Worm (Caenorhabditis elegans): ENCODE measurements around the gene lron-3.

Gene lron-3

DNA sequence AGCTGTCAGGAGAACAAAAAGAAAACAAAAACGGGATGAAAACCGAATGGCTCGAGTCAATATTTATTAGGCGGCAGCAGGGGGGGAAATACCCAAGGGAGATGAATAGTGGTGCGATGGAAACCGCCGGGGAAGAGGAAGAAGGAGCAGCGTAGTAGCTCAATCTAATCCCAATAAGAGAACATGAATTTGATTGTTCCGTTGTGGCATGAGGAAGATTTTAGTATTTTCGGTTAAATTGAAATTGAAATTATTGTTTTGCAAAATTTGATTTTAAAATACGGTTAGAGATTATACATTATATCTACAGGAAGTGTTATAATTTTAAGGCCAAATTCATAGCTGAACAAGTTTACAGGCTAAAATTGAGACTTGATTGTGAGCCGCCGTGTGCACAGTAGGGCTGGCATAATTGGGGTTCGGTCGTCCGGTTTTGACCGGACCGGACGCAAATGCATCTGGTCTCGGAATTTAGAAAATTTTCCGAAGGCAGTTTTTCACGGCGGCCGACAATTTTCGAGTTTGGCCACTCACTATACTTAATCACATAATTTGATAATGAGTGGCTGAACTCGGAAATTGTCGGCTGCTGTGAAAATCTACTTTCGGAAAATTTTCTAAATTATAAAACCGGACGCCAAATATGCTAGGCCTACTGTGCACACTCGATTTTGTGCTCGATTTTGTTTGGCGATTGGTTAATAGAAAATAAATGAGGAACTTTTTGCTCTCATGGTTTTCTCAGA lies 5.6 kb downstream of the lron-3 start:
- TF ChIP-seq hmg-1.2 (GFP tag; IDR thresholded peaks at IDR 0.05) = 0 out of 2 replicates have a peak, but pooled peaks have one; percentile 4
- TF ChIP-seq F22D6.2 (tag; optimal IDR thresholded peaks at IDR 0.05) = no peak
- TF ChIP-seq repo-1 (tag; optimal IDR thresholded peaks at IDR 0.05) = no peak
- no peak for TF ChIP-seq snpc-1.3 (tag; optimal IDR thresholded peaks at IDR 0.05; ENCODE audit: insufficient read depth)
- TF ChIP-seq unc-62 (GFP tag; optimal IDR thresholded peaks at IDR 0.05) = no peak
- no peak for TF ChIP-seq F49E8.2 (tag; optimal IDR thresholded peaks at IDR 0.05; ENCODE audit: insufficient read depth)
- TF ChIP-seq snpc-4 (GFP tag; optimal IDR thresholded peaks at IDR 0.05) = peak; percentile 24
- peak in 3 of 4 experiments; percentile 26 to 89 (median 83) for TF ChIP-seq snpc-4 (tag; optimal IDR thresholded peaks at IDR 0.05)
- no peak for TF ChIP-seq die-1 (tag; optimal IDR thresholded peaks at IDR 0.05)
- no peak for TF ChIP-seq attf-5 (GFP tag; optimal IDR thresholded peaks at IDR 0.05)

DNA sequence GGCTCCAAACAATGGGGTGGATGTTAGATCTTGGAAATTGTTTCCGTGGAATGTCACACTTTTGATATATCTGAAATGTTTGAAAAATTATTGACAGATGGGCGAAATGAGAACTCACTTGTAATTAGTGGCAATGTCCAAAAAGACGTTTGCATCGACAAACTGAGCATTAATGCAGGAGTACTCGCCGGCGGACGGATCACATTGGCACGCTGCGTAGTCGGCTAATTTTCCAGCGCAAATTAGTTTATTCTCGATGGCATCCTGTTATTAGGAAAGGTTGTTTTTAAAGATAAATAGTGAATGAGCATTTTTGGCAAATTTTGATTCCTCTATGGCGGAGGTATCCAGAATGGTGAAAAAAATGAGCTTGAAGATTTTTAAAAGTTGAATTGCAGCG lies 7.0 kb downstream of the lron-3 start:
- TF ChIP-seq B0019.2 (GFP tag; conservative IDR thresholded peaks at IDR 0.05) (no peak), Y67H2A.10 (GFP tag; conservative IDR thresholded peaks at IDR 0.05) (no peak), aptf-3 (GFP tag; IDR thresholded peaks at IDR 0.05) (no peak), K11D2.4 (GFP tag; IDR thresholded peaks at IDR 0.05) (no peak), ceh-91 (GFP tag; IDR thresholded peaks at IDR 0.05) (no peak), atf-7 (tag; optimal IDR thresholded peaks at IDR 0.05) (no peak), D2030.7 (GFP tag; IDR thresholded peaks at IDR 0.05) (no peak), akir-1 (GFP tag; optimal IDR thresholded peaks at IDR 0.05) (no peak), hlh-26 (GFP tag; conservative IDR thresholded peaks at IDR 0.05) (no peak), zim-3 (tag; optimal IDR thresholded peaks at IDR 0.05) (no peak), F49E8.2 (tag; optimal IDR thresholded peaks at IDR 0.05; ENCODE audit: insufficient read depth) (no peak), repo-1 (tag; optimal IDR thresholded peaks at IDR 0.05) (no peak), gei-17 (GFP tag; optimal IDR thresholded peaks at IDR 0.05) (no peak), unc-62 (GFP tag; optimal IDR thresholded peaks at IDR 0.05) (no peak)

ce11 chrX:15547896-15548295 lies 9.9 kb downstream of the lron-3 start:
- TF ChIP-seq madf-3 (GFP tag; IDR thresholded peaks at IDR 0.05) (no peak), atf-7 (tag; optimal IDR thresholded peaks at IDR 0.05) (no peak), ama-1 (optimal IDR thresholded peaks at IDR 0.05) (no peak), ama-1 (GFP tag; optimal IDR thresholded peaks at IDR 0.05) (no peak), hlh-26 (GFP tag; conservative IDR thresholded peaks at IDR 0.05) (no peak), ekl-4 (GFP tag; IDR thresholded peaks at IDR 0.05) (no peak), mxl-1 (tag; optimal IDR thresholded peaks at IDR 0.05) (no peak), hsf-1 (GFP tag; IDR thresholded peaks at IDR 0.05) (no peak), ztf-28 (GFP tag; IDR thresholded peaks at IDR 0.05) (no peak), T26A5.8 (tag; optimal IDR thresholded peaks at IDR 0.05) (no peak), F22D6.2 (tag; optimal IDR thresholded peaks at IDR 0.05) (no peak), lag-1 (GFP tag; IDR thresholded peaks at IDR 0.05) (no peak), F33H1.4 (GFP tag; IDR thresholded peaks at IDR 0.05) (no peak), efl-1 (GFP tag; optimal IDR thresholded peaks at IDR 0.05) (no peak), madf-6 (GFP tag; IDR thresholded peaks at IDR 0.05) (no peak), egl-18 (GFP tag; IDR thresholded peaks at IDR 0.05) (no peak)

ce11 chrX:15546943-15547342 lies 10.8 kb downstream of the lron-3 start:
- TF ChIP-seq nhr-80 (tag; optimal IDR thresholded peaks at IDR 0.05) = peak; percentile 17
- TF ChIP-seq bed-2 (GFP tag; IDR thresholded peaks at IDR 0.05) = no peak

Measured in whole organism, young adult.